Fruit fly (Drosophila melanogaster) whole organism, wandering third instar larva: Measurements from ENCODE around the gene UGP.

Experiments
- Abd-B ChIP-seq: fragments of >200 bp; optimal IDR thresholded peaks from 2 replicates; lab custom pipeline; 2017; ENCODE audit warnings: missing biosample characterization, missing genetic modification characterization
- CG32264 ChIP-seq: fragments of 200-800 bp; sonication (Bioruptor generic); optimal IDR thresholded peaks from 2 replicates; lab custom pipeline; 2016; ENCODE audit warnings: missing biosample characterization, missing genetic modification characterization
- CG9705 ChIP-seq: fragments of 200-800 bp; sonication (Bioruptor generic); optimal IDR thresholded peaks from 2 replicates; lab custom pipeline; 2018; ENCODE audit warnings: missing biosample characterization, mild to moderate bottlenecking, missing genetic modification characterization
- CrebA ChIP-seq: fragments of 200-800 bp; sonication (Bioruptor generic); optimal IDR thresholded peaks from 2 replicates; lab custom pipeline; 2016; ENCODE audit warnings: missing biosample characterization, mild to moderate bottlenecking, missing genetic modification characterization, borderline replicate concordance
- Dfd ChIP-seq: fragments of >200 bp; optimal IDR thresholded peaks from 2 replicates; lab custom pipeline; 2017; ENCODE audit warnings: missing biosample characterization, missing genetic modification characterization
- Dif ChIP-seq: fragments of 200-275, 200-300 bp; sonication (Bioruptor generic); optimal IDR thresholded peaks from 2 replicates; lab custom pipeline; 2018; ENCODE audit warnings: missing biosample characterization, missing genetic modification characterization; ENCODE audit not compliant: partially characterized antibody
- GATAd ChIP-seq: sonication (Bioruptor generic); optimal IDR thresholded peaks from 2 replicates; lab custom pipeline; 2016; ENCODE audit warnings: missing biosample characterization, missing genetic modification characterization
- HLH106 ChIP-seq: fragments of 200-800 bp; optimal IDR thresholded peaks from 3 replicates; lab custom pipeline; 2019; ENCODE audit warnings: missing biosample characterization, mild to moderate bottlenecking, missing genetic modification characterization, moderate library complexity
- Hnf4 ChIP-seq: fragments of 200-800 bp; sonication (Bioruptor generic); optimal IDR thresholded peaks from 2 replicates; lab custom pipeline; 2016; ENCODE audit warnings: missing biosample characterization, mild to moderate bottlenecking, missing genetic modification characterization
- Hr78 ChIP-seq: fragments of >200 bp; optimal IDR thresholded peaks from 2 replicates; lab custom pipeline; 2017; ENCODE audit warnings: missing biosample characterization, missing genetic modification characterization
- Hr83 ChIP-seq: fragments of 200-300 bp; sonication (Bioruptor generic); optimal IDR thresholded peaks from 2 replicates; lab custom pipeline; 2016; ENCODE audit warnings: missing biosample characterization, mild to moderate bottlenecking, missing genetic modification characterization, moderate library complexity; ENCODE audit not compliant: poor library complexity, severe bottlenecking
- Jra ChIP-seq: sonication (Bioruptor generic); optimal IDR thresholded peaks from 2 replicates; lab custom pipeline; 2016; ENCODE audit warnings: missing biosample characterization, missing genetic modification characterization
- Mio ChIP-seq: sonication (Bioruptor generic); optimal IDR thresholded peaks from 2 replicates; lab custom pipeline; 2016; ENCODE audit warnings: missing biosample characterization, missing genetic modification characterization
- Myc ChIP-seq: fragments of >200 bp; optimal IDR thresholded peaks from 2 replicates; lab custom pipeline; 2017
- N ChIP-seq: fragments of >200 bp; optimal IDR thresholded peaks from 2 replicates; lab custom pipeline; 2018; ENCODE audit warnings: missing biosample characterization, missing external identifiers, missing genetic modification characterization
- OdsH ChIP-seq: fragments of 200-800 bp; sonication (Bioruptor generic); optimal IDR thresholded peaks from 2 replicates; lab custom pipeline; 2016; ENCODE audit warnings: missing biosample characterization, mild to moderate bottlenecking, missing genetic modification characterization
- Rel ChIP-seq, 2 experiments: fragments of 200-800 bp; sonication (Bioruptor generic) in 1 of 2; optimal IDR thresholded peaks; 2 replicates in 1 of 2; 3 replicates in 1 of 2; lab custom pipeline; 2016 to 2019; ENCODE audit warnings: mild to moderate bottlenecking in 2 of 2, missing biosample characterization in 2 of 2, missing genetic modification characterization in 2 of 2, moderate library complexity in 1 of 2
- Sp1 ChIP-seq: fragments of 200-800 bp; sonication (Bioruptor generic); optimal IDR thresholded peaks from 3 replicates; lab custom pipeline; 2019; ENCODE audit warnings: missing biosample characterization, mild to moderate bottlenecking, missing genetic modification characterization, moderate library complexity
- Vsx2 ChIP-seq: fragments of 200-300, 225-300 bp; sonication (Bioruptor generic); optimal IDR thresholded peaks from 2 replicates; lab custom pipeline; 2018; ENCODE audit warnings: missing biosample characterization, missing genetic modification characterization; ENCODE audit not compliant: partially characterized antibody
- br ChIP-seq: fragments of 200-800 bp; sonication (Bioruptor generic); optimal IDR thresholded peaks from 2 replicates; lab custom pipeline; 2016; ENCODE audit warnings: missing biosample characterization, missing genetic modification characterization
- brk ChIP-seq: fragments of 200-800 bp; sonication (Bioruptor generic); optimal IDR thresholded peaks from 2 replicates; lab custom pipeline; 2016; ENCODE audit warnings: missing biosample characterization, mild to moderate bottlenecking, missing genetic modification characterization
- dl ChIP-seq, 2 experiments: fragments of 175-275, 200-275 bp in 1 of 2; fragments of 200-275 bp in 1 of 2; sonication (Bioruptor generic); optimal IDR thresholded peaks; lab custom pipeline; 2018; ENCODE audit warnings: mild to moderate bottlenecking in 2 of 2, missing biosample characterization in 2 of 2, missing genetic modification characterization in 2 of 2, moderate library complexity in 2 of 2; ENCODE audit not compliant: partially characterized antibody in 2 of 2, insufficient read depth in 1 of 2
- dmrt93B ChIP-seq: fragments of 200-800 bp; sonication (Bioruptor generic); optimal IDR thresholded peaks from 2 replicates; lab custom pipeline; 2018; ENCODE audit warnings: missing biosample characterization, mild to moderate bottlenecking, missing genetic modification characterization
- dsf ChIP-seq: sonication (Bioruptor generic); optimal IDR thresholded peaks from 2 replicates; lab custom pipeline; 2016; ENCODE audit warnings: missing biosample characterization, missing genetic modification characterization, borderline replicate concordance
- ey ChIP-seq: fragments of 200-800 bp; sonication (Bioruptor generic); optimal IDR thresholded peaks from 2 replicates; lab custom pipeline; 2016; ENCODE audit warnings: missing biosample characterization, missing genetic modification characterization
- foxo ChIP-seq, 2 experiments: fragments of 200-800 bp; sonication (Bioruptor generic); optimal IDR thresholded peaks; 2 replicates in 1 of 2; 3 replicates in 1 of 2; lab custom pipeline; 2016 to 2017; ENCODE audit warnings: missing biosample characterization in 2 of 2, missing genetic modification characterization in 2 of 2
- fru ChIP-seq: fragments of 200-800 bp; sonication (Bioruptor generic); optimal IDR thresholded peaks from 3 replicates; lab custom pipeline; 2016; ENCODE audit warnings: missing biosample characterization, mild to moderate bottlenecking, missing genetic modification characterization
- h ChIP-seq: fragments of 200-800 bp; sonication (Bioruptor generic); optimal IDR thresholded peaks from 3 replicates; lab custom pipeline; 2016; ENCODE audit warnings: missing biosample characterization, mild to moderate bottlenecking, missing genetic modification characterization
- jim ChIP-seq: fragments of 175-275, 200-325 bp; sonication (Bioruptor generic); optimal IDR thresholded peaks from 2 replicates; lab custom pipeline; 2016; ENCODE audit warnings: missing biosample characterization, mild to moderate bottlenecking, missing genetic modification characterization
- lola ChIP-seq: fragments of >200 bp; optimal IDR thresholded peaks from 2 replicates; lab custom pipeline; 2017; ENCODE audit warnings: missing biosample characterization, missing genetic modification characterization
- pan ChIP-seq: fragments of >200 bp; optimal IDR thresholded peaks from 2 replicates; lab custom pipeline; 2017
- psq ChIP-seq: fragments of 200-800 bp; sonication (Bioruptor generic); optimal IDR thresholded peaks from 3 replicates; lab custom pipeline; 2017; ENCODE audit warnings: missing biosample characterization, mild to moderate bottlenecking, missing genetic modification characterization, moderate library complexity
- rgr ChIP-seq: fragments of 200-800 bp; sonication (Bioruptor generic); optimal IDR thresholded peaks from 3 replicates; lab custom pipeline; 2016; ENCODE audit warnings: missing biosample characterization, mild to moderate bottlenecking, missing genetic modification characterization
- sage ChIP-seq: fragments of 200-800 bp; sonication (Bioruptor generic); optimal IDR thresholded peaks from 2 replicates; lab custom pipeline; 2016; ENCODE audit warnings: missing biosample characterization, mild to moderate bottlenecking, missing genetic modification characterization
- sv ChIP-seq: fragments of 200-800 bp; sonication (Bioruptor generic); optimal IDR thresholded peaks from 3 replicates; lab custom pipeline; 2016; ENCODE audit warnings: missing biosample characterization, missing genetic modification characterization
- tai ChIP-seq: sonication (Bioruptor generic); optimal IDR thresholded peaks from 2 replicates; lab custom pipeline; 2016; ENCODE audit warnings: missing biosample characterization, missing genetic modification characterization
- usp ChIP-seq: fragments of >200 bp; optimal IDR thresholded peaks from 2 replicates; lab custom pipeline; 2017; ENCODE audit warnings: missing biosample characterization, missing genetic modification characterization
- woc ChIP-seq: sonication (Bioruptor generic); optimal IDR thresholded peaks from 2 replicates; lab custom pipeline; 2016; ENCODE audit warnings: missing biosample characterization, mild to moderate bottlenecking, missing genetic modification characterization

The UGP gene

dm6 chr3L:9376573-9376972 is 17.8 kb upstream of the UGP start:
- TF ChIP-seq Hnf4: no peak
- TF ChIP-seq usp (GFP tag; lab: Kevin White, UChicago): no peak
- TF ChIP-seq GATAd (GFP tag; lab: Kevin White, UChicago): no peak
- TF ChIP-seq Myc: no peak
- TF ChIP-seq Rel (GFP tag; optimal IDR thresholded peaks at IDR 0.05; lab: Kevin White, UChicago): no peak
- TF ChIP-seq Rel (tag; optimal IDR thresholded peaks at IDR 0.05; lab: Kevin White, UChicago): no peak
- TF ChIP-seq dsf (GFP tag; lab: Kevin White, UChicago): no peak
- no peak for TF ChIP-seq dmrt93B (GFP tag; lab: Kevin White, UChicago)

DNA sequence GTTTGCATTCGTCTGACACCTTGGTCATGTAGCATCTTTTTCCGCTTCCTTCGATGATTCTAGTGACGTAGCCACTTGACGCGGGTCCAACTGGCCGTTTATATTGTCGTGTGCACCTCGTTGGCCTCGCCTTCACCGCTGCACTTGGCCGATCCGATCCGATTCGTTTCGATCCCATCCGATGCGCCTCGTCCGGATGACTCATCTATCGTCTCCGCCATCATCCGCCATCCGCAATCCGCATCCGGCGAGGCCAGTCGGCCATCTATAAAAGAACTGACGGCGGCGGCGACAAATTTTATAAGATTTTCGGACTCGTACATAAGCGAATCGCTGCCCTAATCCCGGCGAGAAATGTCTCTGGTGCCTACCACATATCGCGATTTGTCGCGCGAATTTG is 16.4 kb upstream of the UGP start, which contains the start of gene CG4461:
CG4461 (plus strand) TSS at position 301 of the 400 bp plus-strand sequence.
- no peak for TF ChIP-seq Vsx2 (GFP tag; lab: Kevin White, UChicago)
- TF ChIP-seq, all 38 proteins: peak for 0

DNA sequence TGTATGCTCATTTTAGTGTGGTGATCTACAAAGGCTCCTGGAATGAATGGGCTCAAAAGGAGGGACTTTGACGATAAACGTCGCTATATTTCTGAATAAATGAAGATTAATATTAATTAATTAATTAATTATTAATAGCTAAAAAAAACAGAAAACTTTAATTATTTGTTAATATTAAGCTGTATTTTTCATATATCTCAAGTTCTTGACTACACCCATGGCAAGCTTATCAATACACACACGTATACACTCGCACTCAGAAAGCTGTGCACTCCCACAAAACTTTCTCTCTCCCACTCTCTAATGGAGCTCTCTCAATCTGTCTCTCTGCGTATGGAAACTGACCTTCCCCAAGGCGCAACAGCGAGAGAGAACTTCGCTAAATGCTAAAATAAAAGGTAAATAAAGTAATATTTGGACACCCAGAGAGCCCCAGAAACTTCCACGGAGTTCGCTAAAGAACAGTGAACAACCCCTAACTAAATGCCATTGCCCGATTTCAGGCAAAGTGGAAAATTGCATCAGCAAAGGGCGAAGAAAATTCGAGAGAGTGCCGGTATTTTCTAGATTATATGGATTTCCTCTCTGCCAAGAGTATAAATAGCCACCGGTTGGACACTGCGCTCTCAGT is 14.8 kb upstream of the UGP start:
- TF ChIP-seq Mio (GFP tag; lab: Kevin White, UChicago) (no peak), Abd-B (GFP tag; lab: Kevin White, UChicago) (no peak), sv (GFP tag; lab: Kevin White, UChicago) (peak; percentile 53), sage (GFP tag; lab: Kevin White, UChicago) (peak; percentile 57), h (peak; percentile 77), GATAd (GFP tag; lab: Kevin White, UChicago) (no peak), Hnf4 (peak; percentile 63), foxo (GFP tag; optimal IDR thresholded peaks at IDR 0.05; lab: Kevin White, UChicago) (peak in 1 of 2 experiments; percentile 83), dmrt93B (GFP tag; lab: Kevin White, UChicago) (peak; percentile 36), Jra (GFP tag; lab: Kevin White, UChicago) (peak; percentile 37), Dfd (GFP tag; lab: Kevin White, UChicago) (no peak), psq (GFP tag; lab: Kevin White, UChicago) (peak; percentile 47), Sp1 (GFP tag; lab: Kevin White, UChicago) (peak; percentile 80), Vsx2 (GFP tag; lab: Kevin White, UChicago) (no peak), HLH106 (tag; lab: Kevin White, UChicago) (peak; percentile 47), CrebA (no peak), jim (no peak), usp (GFP tag; lab: Kevin White, UChicago) (no peak), pan (lab: Kevin White, UChicago) (no peak), Rel (GFP tag; optimal IDR thresholded peaks at IDR 0.05; lab: Kevin White, UChicago) (no peak), Rel (tag; optimal IDR thresholded peaks at IDR 0.05; lab: Kevin White, UChicago) (peak; percentile 21), ey (GFP tag; lab: Kevin White, UChicago) (peak; percentile 50), tai (no peak), fru (peak; percentile 68), brk (peak; percentile 63), Myc (no peak), Dif (GFP tag; lab: Kevin White, UChicago) (peak; percentile 96), lola (GFP tag; lab: Kevin White, UChicago) (no peak), OdsH (GFP tag; lab: Kevin White, UChicago) (peak; percentile 72), dsf (GFP tag; lab: Kevin White, UChicago) (no peak), CG9705 (peak; percentile 51), CG32264 (no peak), rgr (peak; percentile 82), Hr78 (no peak), br (GFP tag; lab: Kevin White, UChicago) (peak; percentile 40), N (GFP tag; lab: Kevin White, UChicago) (no peak), dl (GFP tag; optimal IDR thresholded peaks at IDR 0.05; lab: Kevin White, UChicago; ENCODE audit: insufficient read depth in 1 of 2, partially characterized antibody in 2 of 2) (peak; percentile 87 to 90), woc (GFP tag; lab: Kevin White, UChicago) (peak; percentile 1), Hr83 (GFP tag; lab: Kevin White, UChicago) (peak; percentile 75)
